Worm (Caenorhabditis elegans) whole organism, mixed stage, embryonic: Measurements from ENCODE around the gene ZC302.3.

Source experiments
- ceh-39 ChIP-seq: fragments of 150-350 bp; optimal IDR thresholded peaks from 2 replicates; lab custom pipeline; 2014; ENCODE audit warnings: missing biosample characterization, missing genetic modification characterization
- ceh-43 ChIP-seq: fragments of 200-800 bp; sonication (Bioruptor generic); optimal IDR thresholded peaks from 2 replicates; lab custom pipeline; 2018; ENCODE audit warnings: mild to moderate bottlenecking, missing genetic modification characterization, moderate library complexity, missing compliant biosample characterization
- ceh-83 ChIP-seq: fragments of 200-800 bp; sonication (Bioruptor generic); optimal IDR thresholded peaks from 2 replicates; lab custom pipeline; 2018; ENCODE audit warnings: mild to moderate bottlenecking, missing genetic modification characterization, missing compliant biosample characterization
- ces-1 ChIP-seq: fragments of 150-350 bp; optimal IDR thresholded peaks from 2 replicates; lab custom pipeline; 2014; ENCODE audit warnings: missing biosample characterization, missing genetic modification reagents, missing genetic modification characterization
- cnd-1 ChIP-seq: fragments of 200-800 bp; sonication (Bioruptor generic); optimal IDR thresholded peaks from 2 replicates; lab custom pipeline; 2018; ENCODE audit warnings: mild to moderate bottlenecking, missing genetic modification characterization, missing compliant biosample characterization
- elt-1 ChIP-seq: sonication (generic microtip); optimal IDR thresholded peaks from 2 replicates; lab custom pipeline; 2017; ENCODE audit warnings: missing genetic modification characterization, mild to moderate bottlenecking, missing compliant biosample characterization, antibody characterized with exemption, moderate library complexity, borderline replicate concordance; ENCODE audit not compliant: insufficient read depth
- elt-3 ChIP-seq: fragments of 150-350 bp; optimal IDR thresholded peaks from 2 replicates; lab custom pipeline; 2014; ENCODE audit warnings: missing biosample characterization, missing genetic modification characterization
- flh-1 ChIP-seq: fragments of 200-800 bp; sonication (Bioruptor generic); optimal IDR thresholded peaks from 2 replicates; lab custom pipeline; 2018; ENCODE audit warnings: mild to moderate bottlenecking, missing genetic modification characterization, moderate library complexity, missing compliant biosample characterization
- ham-2 ChIP-seq: fragments of 200-800 bp; sonication (Bioruptor generic); optimal IDR thresholded peaks from 2 replicates; lab custom pipeline; 2018; ENCODE audit warnings: mild to moderate bottlenecking, missing genetic modification characterization, missing compliant biosample characterization
- hlh-1 ChIP-seq: fragments of 150-350 bp; optimal IDR thresholded peaks from 2 replicates; lab custom pipeline; 2014; ENCODE audit warnings: missing biosample characterization, missing genetic modification reagents, missing genetic modification characterization
- lin-13 ChIP-seq: fragments of 150-350 bp; optimal IDR thresholded peaks from 2 replicates; lab custom pipeline; 2014; ENCODE audit warnings: missing biosample characterization, missing genetic modification characterization
- lsy-2 ChIP-seq: fragments of 150-350 bp; optimal IDR thresholded peaks from 2 replicates; lab custom pipeline; 2014; ENCODE audit warnings: missing biosample characterization, missing genetic modification characterization
- mab-5 ChIP-seq: fragments of 150-350 bp; optimal IDR thresholded peaks from 2 replicates; lab custom pipeline; 2014; ENCODE audit warnings: missing biosample characterization, missing genetic modification characterization
- mep-1 ChIP-seq: fragments of 150-350 bp; optimal IDR thresholded peaks from 2 replicates; lab custom pipeline; 2017; ENCODE audit warnings: missing biosample characterization, missing genetic modification reagents, missing genetic modification characterization, inconsistent platforms
- mls-2 ChIP-seq: sonication (generic microtip); optimal IDR thresholded peaks from 2 replicates; lab custom pipeline; 2016; ENCODE audit warnings: mild to moderate bottlenecking, missing genetic modification characterization, moderate library complexity, missing compliant biosample characterization
- nhr-2 ChIP-seq: fragments of 150-350 bp; optimal IDR thresholded peaks from 2 replicates; lab custom pipeline; 2014; ENCODE audit warnings: missing biosample characterization, missing genetic modification characterization
- nhr-237 ChIP-seq: fragments of 150-350 bp; optimal IDR thresholded peaks from 2 replicates; lab custom pipeline; 2014; ENCODE audit warnings: missing biosample characterization, missing genetic modification characterization
- nhr-28 ChIP-seq: fragments of 150-350 bp; optimal IDR thresholded peaks from 2 replicates; lab custom pipeline; 2014; ENCODE audit warnings: missing biosample characterization, missing genetic modification characterization
- nhr-76 ChIP-seq: sonication (generic microtip); optimal IDR thresholded peaks from 2 replicates; lab custom pipeline; 2017; ENCODE audit warnings: missing biosample characterization, missing genetic modification characterization
- pha-4 ChIP-seq: fragments of 150-350 bp; optimal IDR thresholded peaks from 2 replicates; lab custom pipeline; 2018; ENCODE audit warnings: missing biosample characterization, missing genetic modification reagents, missing genetic modification characterization
- sem-2 ChIP-seq: fragments of 200-800 bp; sonication (Bioruptor generic); optimal IDR thresholded peaks from 2 replicates; lab custom pipeline; 2018; ENCODE audit warnings: mild to moderate bottlenecking, missing genetic modification characterization, missing compliant biosample characterization
- snpc-4 ChIP-seq: fragments of 150-350 bp; optimal IDR thresholded peaks from 2 replicates; lab custom pipeline; 2014; ENCODE audit warnings: missing biosample characterization, missing genetic modification characterization
- sptf-1 ChIP-seq: sonication (generic microtip); optimal IDR thresholded peaks from 2 replicates; lab custom pipeline; 2017; ENCODE audit warnings: mild to moderate bottlenecking, missing genetic modification characterization, moderate library complexity, missing compliant biosample characterization
- tbx-8 ChIP-seq: fragments of 200-800 bp; sonication (Bioruptor generic); optimal IDR thresholded peaks from 2 replicates; lab custom pipeline; 2018; ENCODE audit warnings: mild to moderate bottlenecking, missing genetic modification characterization, moderate library complexity, missing compliant biosample characterization
- unc-39 ChIP-seq: fragments of 150-350 bp; optimal IDR thresholded peaks from 2 replicates; lab custom pipeline; 2014; ENCODE audit warnings: missing biosample characterization, missing genetic modification characterization
- unc-62 ChIP-seq: fragments of 150-350 bp; optimal IDR thresholded peaks from 2 replicates; lab custom pipeline; 2014; ENCODE audit warnings: missing biosample characterization, missing genetic modification reagents, missing genetic modification characterization
- ztf-11 ChIP-seq: fragments of 150-350 bp; optimal IDR thresholded peaks from 2 replicates; lab custom pipeline; 2014; ENCODE audit warnings: missing biosample characterization, missing genetic modification characterization

ZC302.3 gene

ce11 chrV:10741357-10741756 lies at the start of gene ZC302.3:
Gene ZC302.3 (minus strand): TSS chrV:10741457.
- no peak for TF ChIP-seq ham-2 (GFP tag; lab: Kevin White, UChicago)
- no peak for TF ChIP-seq nhr-76
- TF ChIP-seq ztf-11 (tag; lab: Kevin White, UChicago), result no peak
- TF ChIP-seq mab-5 (tag; lab: Kevin White, UChicago), result no peak
- TF ChIP-seq mls-2 (tag; lab: Kevin White, UChicago), result no peak
- TF ChIP-seq, all 35 proteins: peak for 0

ce11 chrV:10790921-10791320 lies 49.7 kb upstream of the ZC302.3 start, which contains the start of gene D1054.9:
Gene D1054.9 (minus strand): TSS chrV:10791057.
- no peak for TF ChIP-seq sem-2 (GFP tag; lab: Kevin White, UChicago)
- TF ChIP-seq unc-62 (GFP tag; lab: Kevin White, UChicago), result no peak
- TF ChIP-seq nhr-2 (tag; lab: Kevin White, UChicago), result no peak
- no peak for TF ChIP-seq flh-1 (GFP tag; lab: Kevin White, UChicago)

- no peak for TF ChIP-seq nhr-2 (tag; lab: Kevin White, UChicago)
- TF ChIP-seq cnd-1 (tag; lab: Kevin White, UChicago), result no peak
- no peak for TF ChIP-seq ceh-83 (GFP tag; lab: Kevin White, UChicago)
- TF ChIP-seq unc-39 (tag; lab: Kevin White, UChicago), result no peak
- no peak for TF ChIP-seq flh-1 (GFP tag; lab: Kevin White, UChicago)
- no peak for TF ChIP-seq mep-1
- no peak for TF ChIP-seq pha-4 (tag; lab: Kevin White, UChicago)
- no peak for TF ChIP-seq ceh-39 (tag; lab: Kevin White, UChicago)
- no peak for TF ChIP-seq ces-1 (GFP tag; lab: Kevin White, UChicago)
- no peak for TF ChIP-seq nhr-76
- no peak for TF ChIP-seq unc-62 (GFP tag; lab: Kevin White, UChicago)
- no peak for TF ChIP-seq nhr-28 (tag; lab: Kevin White, UChicago)
- TF ChIP-seq lsy-2 (tag; lab: Kevin White, UChicago), result no peak
- no peak for TF ChIP-seq sem-2 (GFP tag; lab: Kevin White, UChicago)
Measured at ce11 chrV:10784011-10784410, 42.8 kb upstream of the ZC302.3 start, which contains the start of gene D1054.8. Gene D1054.8 (plus strand): TSS chrV:10784311.

ce11 chrV:10776528-10777055 lies 35.3 kb upstream of the ZC302.3 start, which contains the start of gene D1054.5:
Gene D1054.5 (minus strand): TSS chrV:10776578.
- no peak for TF ChIP-seq ceh-43 (GFP tag; lab: Kevin White, UChicago)
- TF ChIP-seq snpc-4 (tag; lab: Kevin White, UChicago), result no peak

ce11 chrV:10773216-10773615 lies 32.0 kb upstream of the ZC302.3 start:
- no peak for TF ChIP-seq snpc-4 (tag; lab: Kevin White, UChicago)
- TF ChIP-seq nhr-237 (tag; lab: Kevin White, UChicago), result no peak
- no peak for TF ChIP-seq elt-3 (tag; lab: Kevin White, UChicago)
- TF ChIP-seq ham-2 (GFP tag; lab: Kevin White, UChicago), result no peak
- no peak for TF ChIP-seq ces-1 (GFP tag; lab: Kevin White, UChicago)
- no peak for TF ChIP-seq sem-2 (GFP tag; lab: Kevin White, UChicago)
- TF ChIP-seq pha-4 (tag; lab: Kevin White, UChicago), result no peak
- TF ChIP-seq ceh-83 (GFP tag; lab: Kevin White, UChicago), result no peak
- no peak for TF ChIP-seq mab-5 (tag; lab: Kevin White, UChicago)
- no peak for TF ChIP-seq lin-13 (tag; lab: Kevin White, UChicago)
- TF ChIP-seq elt-1, result no peak

- TF ChIP-seq tbx-8 (GFP tag; lab: Kevin White, UChicago) (no peak), lsy-2 (tag; lab: Kevin White, UChicago) (no peak), sptf-1 (no peak), mls-2 (tag; lab: Kevin White, UChicago) (no peak), ztf-11 (tag; lab: Kevin White, UChicago) (no peak), mep-1 (no peak), hlh-1 (no peak)
Measured at ce11 chrV:10771390-10771789, 30.1 kb upstream of the ZC302.3 start, which contains the start of gene D1054.3. Gene D1054.3 (plus strand): TSS chrV:10771451.
